Worm (Caenorhabditis elegans) whole organism, early embryonic: ENCODE measurements around the gene gpa-6.

Experiments
- ama-1 ChIP-seq: fragments of 150-350 bp; optimal IDR thresholded peaks from 2 replicates; lab custom pipeline; 2014
- ceh-36 ChIP-seq: sonication (generic microtip); optimal IDR thresholded peaks from 2 replicates; lab custom pipeline; 2016; ENCODE audit warnings: missing genetic modification characterization, inconsistent platforms, missing compliant biosample characterization
- hmbx-1 ChIP-seq: sonication (generic microtip); optimal IDR thresholded peaks from 2 replicates; lab custom pipeline; 2016; ENCODE audit warnings: mild to moderate bottlenecking, missing genetic modification characterization, missing compliant biosample characterization
- pes-1 ChIP-seq: fragments of 200-800 bp; sonication (Bioruptor generic); IDR thresholded peaks from 2 replicates; pipeline ENCODE4 v1.3.6; 2022; ENCODE audit warnings: missing genetic modification reagents, missing genetic modification characterization, missing compliant biosample characterization
- sea-1 ChIP-seq: fragments of 200-800 bp; sonication (Bioruptor generic); conservative IDR thresholded peaks from 2 replicates; pipeline ENCODE4 v1.3.6; 2022; ENCODE audit warnings: missing genetic modification characterization, missing compliant biosample characterization
- tbx-11 ChIP-seq: fragments of 200-800 bp; sonication (Bioruptor generic); IDR thresholded peaks from 2 replicates; pipeline ENCODE4 v1.3.6; 2022; ENCODE audit warnings: missing genetic modification characterization, missing compliant biosample characterization

DNA sequence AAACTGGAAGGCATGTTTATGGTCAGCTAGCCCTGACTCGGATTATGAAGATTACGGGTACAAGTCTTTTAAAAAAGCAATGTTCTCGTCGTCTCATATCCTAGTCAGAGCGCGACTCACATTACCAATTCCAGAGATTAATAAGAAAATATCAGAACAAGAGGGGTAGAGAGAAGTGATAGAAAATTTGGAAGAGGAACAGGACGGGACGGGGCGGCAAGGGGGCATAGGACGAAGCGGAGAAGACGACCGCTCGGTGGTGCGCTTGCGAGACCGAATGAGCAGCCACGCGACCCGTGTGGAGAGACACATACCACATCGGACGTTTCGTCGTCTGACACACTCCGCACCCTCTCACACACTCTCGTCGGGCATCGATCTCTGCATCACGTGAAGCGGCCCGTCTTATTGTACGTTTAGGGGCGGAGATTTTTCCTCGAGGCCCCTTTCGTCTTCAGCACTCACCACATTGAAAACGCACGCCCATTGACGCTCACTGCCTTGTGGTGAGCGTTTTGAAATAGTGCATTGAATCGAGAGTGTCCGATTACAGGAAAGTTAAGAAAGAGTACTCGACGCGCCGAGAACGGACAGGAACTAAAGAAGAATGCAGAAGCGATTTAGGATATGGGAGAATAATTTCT, 45.9 kb upstream of the gpa-6 start:
- TF ChIP-seq ama-1 (lab: Kevin White, UChicago) (peak; percentile 90), ceh-36 (tag; lab: Kevin White, UChicago) (peak; percentile 82), tbx-11 (no peak), pes-1 (GFP tag; lab: Robert Waterston, UW) (peak; percentile 76), sea-1 (0 out of 2 replicates have a peak, but pooled peaks have one; percentile 27), hmbx-1 (tag; lab: Kevin White, UChicago) (peak; percentile 13)
